Fruit fly (Drosophila melanogaster): ENCODE data around the gene Phlpp.

The Phlpp gene

DNA sequence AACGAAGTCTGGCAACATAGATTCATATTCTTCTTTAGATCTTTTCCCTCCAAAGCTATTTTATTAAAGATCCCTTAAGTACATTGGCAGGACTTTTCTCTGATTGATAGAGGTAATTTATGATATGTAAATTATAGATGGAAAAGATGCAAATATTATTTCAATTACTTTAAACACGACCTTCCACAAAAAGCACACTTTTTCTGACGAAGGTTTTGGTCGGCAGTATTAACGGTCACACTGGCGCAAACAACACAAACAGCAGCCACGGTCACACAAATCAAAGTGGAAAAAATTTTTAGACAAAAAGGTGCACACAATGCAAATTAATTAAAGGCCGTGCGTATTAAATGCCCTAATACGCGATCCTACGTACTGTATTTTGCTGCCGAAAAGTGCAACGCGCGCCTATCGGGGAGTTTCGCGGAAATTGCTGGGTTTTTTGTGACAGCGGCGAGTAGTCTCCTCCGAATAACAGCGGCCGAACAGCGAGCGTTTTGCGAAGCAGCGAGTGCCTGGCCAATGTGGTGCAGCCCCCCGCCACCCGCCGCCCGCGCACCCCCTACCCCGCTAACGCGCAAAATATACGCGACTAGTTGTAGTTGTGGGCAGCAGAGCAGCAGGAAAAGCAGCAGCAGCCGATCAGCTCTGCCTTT, 4.9 kb upstream of the Phlpp start, which contains the start of gene CG10492 (continued):
- peak; percentile 44 for TF ChIP-seq fru (optimal IDR thresholded peaks at IDR 0.05)
- peak; percentile 26 for TF ChIP-seq CG11504 (tag; optimal IDR thresholded peaks at IDR 0.05)
- TF ChIP-seq CG16813 (GFP tag; IDR thresholded peaks at IDR 0.05; ENCODE audit: partially characterized antibody) = peak; percentile 46; the same call in 2 of the 3 replicates
- peak; percentile 83 for TF ChIP-seq CG34422 (GFP tag; IDR thresholded peaks at IDR 0.05)
- TF ChIP-seq cato (GFP tag; optimal IDR thresholded peaks at IDR 0.05; ENCODE audit: borderline replicate concordance) = no peak
- TF ChIP-seq CG17186 (GFP tag; optimal IDR thresholded peaks at IDR 0.05) = peak; percentile 31
- no peak for TF ChIP-seq Bteb2 (GFP tag; optimal IDR thresholded peaks at IDR 0.05)
- peak; percentile 20 for TF ChIP-seq Elba2 (GFP tag; optimal IDR thresholded peaks at IDR 0.05)
- TF ChIP-seq pros (GFP tag; optimal IDR thresholded peaks at IDR 0.05) = no peak
- peak; percentile 27; the same call in 1 of the 3 replicates for TF ChIP-seq HLH4C (GFP tag; IDR thresholded peaks at IDR 0.05; ENCODE audit: partially characterized antibody)
- 0 out of 3 replicates have a peak, but pooled peaks have one; percentile 33 for TF ChIP-seq knrl (GFP tag; IDR thresholded peaks at IDR 0.05; ENCODE audit: partially characterized antibody)
- TF ChIP-seq Nf-YB (GFP tag; optimal IDR thresholded peaks at IDR 0.05) = no peak
- no peak for TF ChIP-seq bigmax (GFP tag; optimal IDR thresholded peaks at IDR 0.05)
- TF ChIP-seq Nf-YC (tag; optimal IDR thresholded peaks at IDR 0.05) = peak; percentile 44
- TF ChIP-seq CG2116 (GFP tag; optimal IDR thresholded peaks at IDR 0.05) = peak; percentile 63
- TF ChIP-seq CG12942 (GFP tag; optimal IDR thresholded peaks at IDR 0.05) = no peak
- no peak for TF ChIP-seq dmrt11E (tag; optimal IDR thresholded peaks at IDR 0.05)
- TF ChIP-seq CG10959 (GFP tag; IDR thresholded peaks at IDR 0.05) = no peak
- peak; percentile 65 for TF ChIP-seq Ets97D (GFP tag; optimal IDR thresholded peaks at IDR 0.05)
- peak; percentile 87 for TF ChIP-seq CG14710 (tag; optimal IDR thresholded peaks at IDR 0.05)
- peak; percentile 34; the same call in 1 of the 2 replicates for TF ChIP-seq CG32532 (GFP tag; IDR thresholded peaks at IDR 0.05)
- TF ChIP-seq H15 (GFP tag; IDR thresholded peaks at IDR 0.05) = no peak
- peak; percentile 24 for TF ChIP-seq Fer1 (GFP tag; optimal IDR thresholded peaks at IDR 0.05)
- TF ChIP-seq CG2712 (tag; optimal IDR thresholded peaks at IDR 0.05) = peak; percentile 24
- TF ChIP-seq CG8765 (GFP tag; IDR thresholded peaks at IDR 0.05) = peak; percentile 19; the same call in 1 of the 2 replicates
- peak; percentile 45 for TF ChIP-seq nmo (GFP tag; optimal IDR thresholded peaks at IDR 0.05)
- no peak for TF ChIP-seq jumu (GFP tag; optimal IDR thresholded peaks at IDR 0.05)
- TF ChIP-seq CG10267 (tag; optimal IDR thresholded peaks at IDR 0.05) = peak; percentile 66
- TF ChIP-seq CG2889 (GFP tag; IDR thresholded peaks at IDR 0.05) = no peak
- peak; percentile 49 for TF ChIP-seq sug (tag; optimal IDR thresholded peaks at IDR 0.05)
- peak; percentile 19 for TF ChIP-seq Hmr (GFP tag; optimal IDR thresholded peaks at IDR 0.05)
- TF ChIP-seq CG17359 (tag; optimal IDR thresholded peaks at IDR 0.05) = no peak
- TF ChIP-seq Lhr (GFP tag; optimal IDR thresholded peaks at IDR 0.05) = peak; percentile 84
- TF ChIP-seq crol (GFP tag; IDR thresholded peaks at IDR 0.05) = peak; percentile 100
- no peak for TF ChIP-seq CG8281 (tag; optimal IDR thresholded peaks at IDR 0.05)

DNA sequence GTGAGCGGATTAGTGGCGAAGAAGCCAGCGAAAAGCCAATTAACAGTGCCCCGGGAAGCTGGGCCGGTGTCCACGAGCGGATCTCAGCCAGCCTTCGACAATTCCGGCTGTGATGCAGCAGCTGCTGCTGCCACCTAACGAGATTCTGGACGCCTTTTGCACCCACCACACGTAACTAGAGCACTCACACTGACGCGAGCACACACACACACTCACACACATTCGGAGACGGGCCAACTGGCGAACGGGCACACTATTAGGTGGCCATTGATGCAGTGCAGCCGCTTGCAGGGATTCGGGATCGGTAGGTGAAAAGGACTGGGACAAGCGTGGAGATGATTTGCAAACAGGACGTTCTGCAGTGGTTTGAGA, 4.4 kb upstream of the Phlpp start:
- TF ChIP-seq Adf1 (GFP tag; IDR thresholded peaks at IDR 0.05) (0 out of 2 replicates have a peak, but pooled peaks have one; percentile 29), MESR4 (GFP tag; optimal IDR thresholded peaks at IDR 0.05) (peak; percentile 18), CG3995 (GFP tag; optimal IDR thresholded peaks at IDR 0.05) (no peak), kni (GFP tag; optimal IDR thresholded peaks at IDR 0.05) (peak; percentile 80), CG18764 (GFP tag; optimal IDR thresholded peaks at IDR 0.05) (no peak), gsb (GFP tag; IDR thresholded peaks at IDR 0.05) (no peak), CG8478 (optimal IDR thresholded peaks at IDR 0.05) (peak; percentile 52), fru (optimal IDR thresholded peaks at IDR 0.05) (peak; percentile 34), twi (tag; optimal IDR thresholded peaks at IDR 0.05) (no peak), chinmo (GFP tag; IDR thresholded peaks at IDR 0.05; ENCODE audit: partially characterized antibody) (0 out of 4 replicates have a peak, but pooled peaks have one; percentile 27), CG11093 (GFP tag; IDR thresholded peaks at IDR 0.05) (no peak), CG8281 (tag; optimal IDR thresholded peaks at IDR 0.05) (no peak), cg (GFP tag; optimal IDR thresholded peaks at IDR 0.05) (peak; percentile 78), CG15479 (GFP tag; optimal IDR thresholded peaks at IDR 0.05) (no peak), CG34422 (GFP tag; IDR thresholded peaks at IDR 0.05) (0 out of 3 replicates have a peak, but pooled peaks have one; percentile 30), Lim3 (GFP tag; IDR thresholded peaks at IDR 0.05) (0 out of 2 replicates have a peak, but pooled peaks have one; percentile 5), CG9215 (GFP tag; IDR thresholded peaks at IDR 0.05) (no peak), CG8359 (GFP tag; optimal IDR thresholded peaks at IDR 0.05; ENCODE audit: borderline replicate concordance) (no peak)

All from whole organism, embryonic.